Worm (Caenorhabditis elegans) whole organism, late embryonic: ENCODE measurements around the gene F32H5.1.

Experiments used
- F13H6.1 ChIP-seq: sonication (generic microtip); optimal IDR thresholded peaks from 2 replicates; lab custom pipeline; 2016; ENCODE audit warnings: missing genetic modification characterization, missing compliant biosample characterization
- K02D7.2 ChIP-seq: sonication (generic microtip); optimal IDR thresholded peaks from 2 replicates; lab custom pipeline; 2017; ENCODE audit warnings: mild to moderate bottlenecking, missing genetic modification characterization, missing compliant biosample characterization
- ceh-6 ChIP-seq: fragments of 200-800 bp; sonication (Bioruptor generic); optimal IDR thresholded peaks from 2 replicates; lab custom pipeline; 2018; ENCODE audit warnings: mild to moderate bottlenecking, missing genetic modification characterization, missing compliant biosample characterization
- elt-4 ChIP-seq: sonication (generic microtip); optimal IDR thresholded peaks from 2 replicates; lab custom pipeline; 2016; ENCODE audit warnings: missing genetic modification characterization, missing compliant biosample characterization
- nhr-11 ChIP-seq: fragments of 150-350 bp; optimal IDR thresholded peaks from 2 replicates; lab custom pipeline; 2014; ENCODE audit warnings: missing biosample characterization, missing genetic modification characterization
- pag-3 ChIP-seq: sonication (generic microtip); optimal IDR thresholded peaks from 2 replicates; lab custom pipeline; 2016; ENCODE audit warnings: missing compliant biosample characterization, missing genetic modification characterization, borderline replicate concordance

- TF ChIP-seq K02D7.2 (tag; lab: Kevin White, UChicago) (no peak), pag-3 (tag; lab: Kevin White, UChicago) (no peak), ceh-6 (GFP tag; lab: Kevin White, UChicago) (no peak), elt-4 (no peak), F13H6.1 (tag; lab: Kevin White, UChicago) (no peak), nhr-11 (no peak)
Measured at ce11 chrV:13385798-13386197, 28.0 kb upstream of the F32H5.1 start, which contains the start of gene gcy-34.
